Fruit fly (Drosophila melanogaster): ENCODE data around the gene Tm2.

Gene Tm2

dm6 chr3R:15293005-15293877 is 16.8 kb upstream of the Tm2 start (continued):
- TF ChIP-seq Doc3 (GFP tag; IDR thresholded peaks at IDR 0.05; ENCODE audit: partially characterized antibody) (no peak), CG9817 (tag; optimal IDR thresholded peaks at IDR 0.05) (peak; percentile 5), CG10959 (GFP tag; IDR thresholded peaks at IDR 0.05) (no peak), Atf-2 (GFP tag; optimal IDR thresholded peaks at IDR 0.05) (no peak), CG3847 (GFP tag; IDR thresholded peaks at IDR 0.05) (no peak), caup (GFP tag; optimal IDR thresholded peaks at IDR 0.05; ENCODE audit: severe bottlenecking) (peak; percentile 8), CG4854 (GFP tag; optimal IDR thresholded peaks at IDR 0.05) (no peak), CG4617 (GFP tag; optimal IDR thresholded peaks at IDR 0.05; ENCODE audit: borderline replicate concordance) (no peak), CG30431 (GFP tag; optimal IDR thresholded peaks at IDR 0.05) (no peak), Dek (tag; optimal IDR thresholded peaks at IDR 0.05) (peak; percentile 13), fu2 (GFP tag; optimal IDR thresholded peaks at IDR 0.05) (no peak), CG33557 (GFP tag; optimal IDR thresholded peaks at IDR 0.05) (no peak), schlank (tag; optimal IDR thresholded peaks at IDR 0.05) (no peak), wor (GFP tag; IDR thresholded peaks at IDR 0.05) (no peak), rib (GFP tag; IDR thresholded peaks at IDR 0.05) (no peak), h (optimal IDR thresholded peaks at IDR 0.05) (no peak), scrt (GFP tag; optimal IDR thresholded peaks at IDR 0.05) (no peak), Rfx (GFP tag; IDR thresholded peaks at IDR 0.05) (no peak), Blimp-1 (GFP tag; optimal IDR thresholded peaks at IDR 0.05) (peak; percentile 23), Lhr (GFP tag; optimal IDR thresholded peaks at IDR 0.05) (no peak), B-H2 (GFP tag; optimal IDR thresholded peaks at IDR 0.05) (no peak), CG8388 (GFP tag; optimal IDR thresholded peaks at IDR 0.05) (peak; percentile 10), mirr (GFP tag; optimal IDR thresholded peaks at IDR 0.05) (no peak), unpg (GFP tag; optimal IDR thresholded peaks at IDR 0.05) (no peak), Opbp (GFP tag; IDR thresholded peaks at IDR 0.05; ENCODE audit: partially characterized antibody) (no peak), ro (GFP tag; IDR thresholded peaks at IDR 0.05) (no peak), sqz (GFP tag; optimal IDR thresholded peaks at IDR 0.05) (peak; percentile 44), CG7357 (GFP tag; IDR thresholded peaks at IDR 0.05) (no peak), Ets97D (GFP tag; optimal IDR thresholded peaks at IDR 0.05) (no peak), Sin3A (optimal IDR thresholded peaks at IDR 0.05) (no peak), bigmax (GFP tag; optimal IDR thresholded peaks at IDR 0.05) (no peak), Lim3 (GFP tag; IDR thresholded peaks at IDR 0.05) (no peak), nerfin-2 (GFP tag; IDR thresholded peaks at IDR 0.05; ENCODE audit: partially characterized antibody) (no peak), CoRest (tag; optimal IDR thresholded peaks at IDR 0.05) (peak; percentile 0), CG31388 (GFP tag; optimal IDR thresholded peaks at IDR 0.05) (no peak), Neu2 (GFP tag; optimal IDR thresholded peaks at IDR 0.05; ENCODE audit: borderline replicate concordance) (no peak), CG7271 (tag; optimal IDR thresholded peaks at IDR 0.05) (no peak), CG10431 (GFP tag; optimal IDR thresholded peaks at IDR 0.05) (no peak), CG17385 (GFP tag; optimal IDR thresholded peaks at IDR 0.05) (no peak), Elba2 (GFP tag; optimal IDR thresholded peaks at IDR 0.05) (no peak), CG31365 (tag; optimal IDR thresholded peaks at IDR 0.05) (no peak), dpn (GFP tag; optimal IDR thresholded peaks at IDR 0.05) (peak in 1 of 2 experiments; percentile 1), jigr1 (GFP tag; IDR thresholded peaks at IDR 0.05) (no peak), pnt (GFP tag; optimal IDR thresholded peaks at IDR 0.05) (peak; percentile 25), sd (tag; optimal IDR thresholded peaks at IDR 0.05) (peak; percentile 82), emc (GFP tag; optimal IDR thresholded peaks at IDR 0.05) (no peak), cwo (GFP tag; optimal IDR thresholded peaks at IDR 0.05) (peak; percentile 18), ken (GFP tag; IDR thresholded peaks at IDR 0.05) (no peak), ewg (GFP tag; optimal IDR thresholded peaks at IDR 0.05) (no peak)
